Worm (Caenorhabditis elegans) whole organism, L4 larva: ENCODE results near the gene C56C10.9.
A peak's percentile ranks its signal among the peaks of the same experiment; 100 is the strongest.

ENCODE experiments used
- F37D6.2 ChIP-seq: sonication (generic microtip); optimal IDR thresholded peaks from 2 replicates; lab custom pipeline; 2016; ENCODE audit warnings: mild to moderate bottlenecking, missing genetic modification characterization, missing compliant biosample characterization
- F44E2.7 ChIP-seq: fragments of 200-800 bp; sonication (Bioruptor generic); IDR thresholded peaks from 2 replicates; pipeline ENCODE4 v2.1.2; 2022; ENCODE audit warnings: missing genetic modification characterization, missing compliant biosample characterization
- T20F7.1 ChIP-seq: fragments of 200-800 bp; sonication (Bioruptor generic); optimal IDR thresholded peaks from 2 replicates; lab custom pipeline; 2018; ENCODE audit warnings: mild to moderate bottlenecking, missing genetic modification characterization, missing compliant biosample characterization
- T26A8.4 ChIP-seq: fragments of 200-800 bp; sonication (Bioruptor generic); IDR thresholded peaks from 2 replicates; pipeline ENCODE4 v1.3.6; 2022; ENCODE audit warnings: missing genetic modification characterization, missing compliant biosample characterization
- aha-1 ChIP-seq: fragments of 150-350 bp; peaks from one replicate; lab custom pipeline; 2014; ENCODE audit warnings: missing biosample characterization, missing genetic modification characterization
- ceh-20 ChIP-seq: fragments of 200-800 bp; sonication (Bioruptor generic); IDR thresholded peaks from 2 replicates; pipeline ENCODE4 v1.3.6; 2022; ENCODE audit warnings: missing genetic modification reagents, missing genetic modification characterization, missing compliant biosample characterization
- ceh-82 ChIP-seq: sonication (generic microtip); optimal IDR thresholded peaks from 2 replicates; lab custom pipeline; 2017; ENCODE audit warnings: missing biosample characterization, missing genetic modification characterization
- cey-2 ChIP-seq: sonication (generic microtip); optimal IDR thresholded peaks from 3 replicates; lab custom pipeline; 2017; ENCODE audit warnings: missing genetic modification characterization, mild to moderate bottlenecking, missing compliant biosample characterization, antibody characterized with exemption, borderline replicate concordance; ENCODE audit not compliant: insufficient read depth
- daf-16 ChIP-seq, 3 experiments: sonication (generic microtip); optimal IDR thresholded peaks; 2 replicates each; lab custom pipeline; 2016 to 2017; ENCODE audit warnings: missing genetic modification characterization in 3 of 3, missing genetic modification reagents in 3 of 3, mild to moderate bottlenecking in 2 of 3, missing compliant biosample characterization in 2 of 3, missing biosample characterization in 1 of 3, moderate library complexity in 1 of 3
- dmd-6 ChIP-seq: fragments of 200-800 bp; sonication (Bioruptor generic); IDR thresholded peaks from 2 replicates; pipeline ENCODE4 v1.3.6; 2022; ENCODE audit warnings: missing genetic modification reagents, missing genetic modification characterization, missing compliant biosample characterization
- dmd-8 ChIP-seq: fragments of 200-800 bp; sonication (Bioruptor generic); IDR thresholded peaks from 2 replicates; pipeline ENCODE4 v1.3.6; 2022; ENCODE audit warnings: missing genetic modification characterization, missing compliant biosample characterization
- duxl-1 ChIP-seq: sonication (generic microtip); optimal IDR thresholded peaks from 2 replicates; lab custom pipeline; 2016; ENCODE audit warnings: mild to moderate bottlenecking, missing genetic modification characterization, moderate library complexity, missing compliant biosample characterization; ENCODE audit not compliant: poor library complexity
- dve-1 ChIP-seq: sonication (generic microtip); optimal IDR thresholded peaks from 2 replicates; lab custom pipeline; 2017; ENCODE audit warnings: antibody characterized with exemption, mild to moderate bottlenecking, missing genetic modification characterization, missing compliant biosample characterization; ENCODE audit not compliant: insufficient read depth
- hif-1 ChIP-seq, 2 experiments: sonication (generic microtip); optimal IDR thresholded peaks; 2 replicates each; lab custom pipeline; 2016 to 2017; ENCODE audit warnings: missing compliant biosample characterization in 2 of 2, missing genetic modification characterization in 2 of 2, missing genetic modification reagents in 2 of 2, missing genotype in 2 of 2, mild to moderate bottlenecking in 1 of 2
- hlh-11 ChIP-seq: fragments of 200-800 bp; sonication (Bioruptor generic); optimal IDR thresholded peaks from 2 replicates; lab custom pipeline; 2018; ENCODE audit warnings: mild to moderate bottlenecking, missing genetic modification characterization, missing compliant biosample characterization
- hlh-30 ChIP-seq: sonication (generic microtip); optimal IDR thresholded peaks from 2 replicates; lab custom pipeline; 2017; ENCODE audit warnings: antibody characterized with exemption, mild to moderate bottlenecking, missing genetic modification characterization, missing compliant biosample characterization; ENCODE audit not compliant: insufficient read depth
- hmg-1.1 ChIP-seq: fragments of 200-800 bp; sonication (Bioruptor generic); IDR thresholded peaks from 2 replicates; pipeline ENCODE4 v1.3.6; 2022; ENCODE audit warnings: missing genetic modification reagents, missing genetic modification characterization, missing compliant biosample characterization
- lin-1 ChIP-seq: fragments of 200-800 bp; sonication (Bioruptor generic); IDR thresholded peaks from 2 replicates; pipeline ENCODE4 v1.3.6; 2022; ENCODE audit warnings: missing genetic modification reagents, missing genetic modification characterization, missing compliant biosample characterization
- mdl-1 ChIP-seq, 2 experiments: fragments of 150-350 bp in 1 of 2; sonication (generic microtip) in 1 of 2; optimal IDR thresholded peaks; 2 replicates each; lab custom pipeline; 2014 to 2017; ENCODE audit warnings: missing biosample characterization in 2 of 2, missing genetic modification characterization in 2 of 2
- mep-1 ChIP-seq: fragments of 150-350 bp; sonication (generic microtip); optimal IDR thresholded peaks from 3 replicates; lab custom pipeline; 2014; ENCODE audit warnings: missing biosample characterization, missing genetic modification characterization
- mes-2 ChIP-seq: sonication (generic microtip); optimal IDR thresholded peaks from 2 replicates; lab custom pipeline; 2016; ENCODE audit warnings: missing genotype, mild to moderate bottlenecking, missing genetic modification characterization, missing compliant biosample characterization; ENCODE audit not compliant: poor library complexity, severe bottlenecking
- mxl-2 ChIP-seq: fragments of 200-800 bp; sonication (Bioruptor generic); conservative IDR thresholded peaks from 2 replicates; pipeline ENCODE4 v1.3.6; 2022; ENCODE audit warnings: missing genetic modification reagents, missing genetic modification characterization, missing compliant biosample characterization
- mxl-3 ChIP-seq: fragments of 200-800 bp; sonication (Bioruptor generic); optimal IDR thresholded peaks from 2 replicates; lab custom pipeline; 2018; ENCODE audit warnings: mild to moderate bottlenecking, missing genetic modification characterization, missing compliant biosample characterization
- nhr-25 ChIP-seq: sonication (generic microtip); optimal IDR thresholded peaks from 2 replicates; lab custom pipeline; 2017; ENCODE audit warnings: missing genetic modification characterization, mild to moderate bottlenecking, missing compliant biosample characterization, antibody characterized with exemption, moderate library complexity, borderline replicate concordance; ENCODE audit not compliant: insufficient read depth
- nhr-28 ChIP-seq: fragments of 150-350 bp; optimal IDR thresholded peaks from 2 replicates; lab custom pipeline; 2014; ENCODE audit warnings: missing biosample characterization, missing genetic modification characterization
- nhr-76 ChIP-seq: fragments of 150-350 bp; optimal IDR thresholded peaks from 2 replicates; lab custom pipeline; 2014; ENCODE audit warnings: missing biosample characterization, missing genetic modification characterization
- nhr-77 ChIP-seq: fragments of 150-350 bp; optimal IDR thresholded peaks from 2 replicates; lab custom pipeline; 2014; ENCODE audit warnings: missing biosample characterization, missing genetic modification characterization
- php-3 ChIP-seq: fragments of 200-800 bp; sonication (Bioruptor generic); IDR thresholded peaks from 2 replicates; pipeline ENCODE4 v1.3.6; 2022; ENCODE audit warnings: missing genetic modification reagents, missing genetic modification characterization, missing compliant biosample characterization
- pqm-1 ChIP-seq: sonication (generic microtip); optimal IDR thresholded peaks from 2 replicates; lab custom pipeline; 2017; ENCODE audit warnings: missing biosample characterization, missing genetic modification characterization
- snpc-4 ChIP-seq: fragments of 150-350 bp; optimal IDR thresholded peaks from 2 replicates; lab custom pipeline; 2014; ENCODE audit warnings: missing biosample characterization, missing genetic modification characterization
- spr-1 ChIP-seq: sonication (generic microtip); optimal IDR thresholded peaks from 2 replicates; lab custom pipeline; 2016; ENCODE audit warnings: mild to moderate bottlenecking, missing genetic modification characterization, missing compliant biosample characterization
- tra-1 ChIP-seq: fragments of 200-800 bp; sonication (Bioruptor generic); IDR thresholded peaks from 2 replicates; pipeline ENCODE4 v1.3.6; 2022; ENCODE audit warnings: missing genetic modification reagents, missing genetic modification characterization, missing compliant biosample characterization
- unc-62 ChIP-seq, 3 experiments: fragments of 150-350 bp in 1 of 3; sonication (generic microtip); optimal IDR thresholded peaks in 2 of 3; peaks in 1 of 3; 1 replicate in 1 of 3; 2 replicates in 2 of 3; lab custom pipeline; 2014 to 2017; ENCODE audit warnings: missing biosample characterization in 3 of 3, missing genetic modification characterization in 3 of 3, missing genetic modification reagents in 3 of 3, missing genotype in 1 of 3

The C56C10.9 gene

DNA sequence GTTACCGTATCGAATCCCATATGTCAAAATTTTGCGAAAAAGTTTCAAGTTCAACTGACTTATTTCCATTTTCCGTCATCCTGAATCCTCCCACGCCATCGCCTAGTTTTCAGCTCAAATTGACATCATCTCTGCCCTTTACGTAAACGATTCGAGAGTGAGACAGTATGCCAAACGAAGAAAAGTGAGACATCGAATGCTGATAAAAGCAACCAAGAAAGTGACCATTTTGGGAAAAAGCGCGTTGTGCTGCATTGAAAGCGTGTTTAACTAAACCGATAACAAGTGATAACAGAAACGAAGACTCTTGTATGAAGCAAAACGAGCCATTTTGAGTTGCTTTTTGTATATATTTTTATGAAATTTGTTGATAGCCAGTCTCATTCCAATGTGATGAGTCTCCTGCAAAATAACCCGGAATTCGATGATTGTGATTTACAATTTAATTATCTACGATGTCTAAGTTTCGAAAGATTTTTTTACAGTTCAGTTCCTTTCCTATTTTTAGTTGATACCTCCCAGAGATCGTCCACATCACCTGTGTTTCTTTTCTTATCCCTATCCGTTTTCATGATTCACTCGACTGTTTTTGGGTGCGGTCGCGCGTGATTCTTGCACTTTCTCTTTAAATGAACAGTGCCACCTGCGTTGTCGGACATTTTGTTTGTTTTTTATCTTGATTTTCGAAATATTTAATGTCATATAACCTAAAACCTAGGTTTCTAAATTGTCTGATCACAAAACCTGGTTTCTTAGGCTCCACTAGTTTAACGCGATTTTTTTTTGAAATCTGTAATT is 23.3 kb upstream of the C56C10.9 start:
- TF ChIP-seq unc-62 (GFP tag; optimal IDR thresholded peaks at IDR 0.05 in 1 of 2; lab: Kevin White, UChicago) (peak in 1 of 2 experiments; percentile 86), unc-62 (tag; optimal IDR thresholded peaks at IDR 0.05; lab: Kevin White, UChicago) (no peak), nhr-28 (tag; lab: Kevin White, UChicago) (peak; percentile 76), T26A8.4 (GFP tag; lab: Robert Waterston, UW) (0 out of 2 replicates have a peak, but pooled peaks have one; percentile 14), lin-1 (0 out of 2 replicates have a peak, but pooled peaks have one; percentile 39), dmd-6 (GFP tag; lab: Robert Waterston, UW) (peak; percentile 87), ceh-20 (GFP tag; lab: Robert Waterston, UW) (no peak), tra-1 (no peak; the same call in 1 of the 2 replicates), mes-2 (tag; lab: Kevin White, UChicago) (peak; percentile 22), T20F7.1 (GFP tag; lab: Kevin White, UChicago) (no peak), mxl-3 (peak; percentile 64), aha-1 (tag; lab: Kevin White, UChicago) (peak; percentile 29), pqm-1 (peak; percentile 97), spr-1 (tag; lab: Kevin White, UChicago) (no peak), nhr-77 (tag; lab: Kevin White, UChicago) (peak; percentile 63), daf-16 (GFP tag; optimal IDR thresholded peaks at IDR 0.05; lab: Kevin White, UChicago) (no peak), daf-16 (tag; optimal IDR thresholded peaks at IDR 0.05; lab: Kevin White, UChicago) (peak; percentile 71), dve-1 (tag; lab: Kevin White, UChicago) (peak; percentile 66), cey-2 (tag; lab: Kevin White, UChicago) (no peak), hlh-11 (peak; percentile 75)

DNA sequence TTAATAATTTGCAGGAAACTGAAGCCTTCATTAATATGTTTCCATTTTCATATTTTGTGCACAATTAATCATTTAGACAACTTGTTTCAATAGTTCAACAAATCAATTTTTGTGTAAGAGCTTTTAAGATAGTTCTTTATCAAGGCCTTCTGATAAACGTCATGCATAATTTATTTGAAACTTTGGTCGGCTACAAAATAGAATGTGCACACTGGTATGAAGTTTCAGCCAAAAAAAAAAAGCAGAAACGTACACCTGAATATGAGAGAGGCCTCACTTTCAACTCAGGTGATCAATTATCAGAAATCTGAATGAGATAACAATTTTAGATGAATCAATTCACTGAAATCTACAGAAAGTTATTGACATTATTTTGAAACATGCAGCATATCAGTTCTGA is 22.3 kb upstream of the C56C10.9 start:
- TF ChIP-seq nhr-77 (tag; lab: Kevin White, UChicago): no peak
- no peak for TF ChIP-seq T26A8.4 (GFP tag; lab: Robert Waterston, UW)
- peak; percentile 9 for TF ChIP-seq nhr-28 (tag; lab: Kevin White, UChicago)
- TF ChIP-seq mxl-2 (GFP tag; lab: Robert Waterston, UW): no peak
- no peak for TF ChIP-seq nhr-76 (tag; lab: Kevin White, UChicago)
- no peak for TF ChIP-seq hlh-11
- TF ChIP-seq F37D6.2 (tag; lab: Kevin White, UChicago): no peak
- TF ChIP-seq daf-16 (GFP tag; optimal IDR thresholded peaks at IDR 0.05; lab: Kevin White, UChicago): no peak
- TF ChIP-seq daf-16 (tag; optimal IDR thresholded peaks at IDR 0.05; lab: Kevin White, UChicago): peak; percentile 21
- TF ChIP-seq dmd-6 (GFP tag; lab: Robert Waterston, UW): peak; percentile 43
- TF ChIP-seq dve-1 (tag; lab: Kevin White, UChicago): peak; percentile 40
- no peak for TF ChIP-seq ceh-82 (tag; lab: Kevin White, UChicago)
- no peak for TF ChIP-seq nhr-25
- no peak for TF ChIP-seq snpc-4 (tag; lab: Kevin White, UChicago)
- TF ChIP-seq F44E2.7 (GFP tag; lab: Robert Waterston, UW): no peak
- TF ChIP-seq aha-1 (tag; lab: Kevin White, UChicago): peak; percentile 52

DNA sequence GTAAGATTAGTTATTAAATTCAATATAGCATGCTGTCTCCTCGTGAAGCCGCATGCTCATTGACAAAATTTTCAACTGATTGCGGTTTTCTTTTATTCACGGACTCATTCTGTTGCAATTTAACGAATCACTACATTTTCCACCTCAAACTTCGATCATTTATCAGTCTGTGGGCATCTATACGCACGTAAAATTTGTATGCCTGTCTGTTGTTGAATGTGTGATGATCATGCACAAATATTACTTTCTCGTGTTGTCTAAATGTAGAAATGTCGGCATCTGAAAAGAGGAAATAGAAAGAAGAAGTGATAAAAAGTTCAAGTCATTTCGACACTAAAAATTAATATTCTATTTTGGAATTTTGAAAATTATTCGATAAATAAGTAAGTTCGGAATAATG is 20.4 kb upstream of the C56C10.9 start:
- TF ChIP-seq hif-1 (tag; optimal IDR thresholded peaks at IDR 0.05; lab: Kevin White, UChicago) (peak in 1 of 2 experiments; percentile 21), hlh-30 (peak; percentile 51), duxl-1 (tag; lab: Kevin White, UChicago) (no peak), dve-1 (tag; lab: Kevin White, UChicago) (peak; percentile 75), php-3 (GFP tag; lab: Robert Waterston, UW) (0 out of 2 replicates have a peak, but pooled peaks have one; percentile 10), daf-16 (GFP tag; optimal IDR thresholded peaks at IDR 0.05; lab: Kevin White, UChicago) (no peak), daf-16 (tag; optimal IDR thresholded peaks at IDR 0.05; lab: Kevin White, UChicago) (peak; percentile 84), dmd-6 (GFP tag; lab: Robert Waterston, UW) (peak; percentile 70), mep-1 (tag; lab: Kevin White, UChicago) (peak; percentile 19), hmg-1.1 (GFP tag; lab: Robert Waterston, UW) (no peak), nhr-28 (tag; lab: Kevin White, UChicago) (peak; percentile 74), hlh-11 (peak; percentile 44), T26A8.4 (GFP tag; lab: Robert Waterston, UW) (no peak), dmd-8 (GFP tag; lab: Robert Waterston, UW) (no peak), pqm-1 (peak; percentile 92), mdl-1 (tag; optimal IDR thresholded peaks at IDR 0.05; lab: Kevin White, UChicago) (peak in 1 of 2 experiments; percentile 26)
